Worm (Caenorhabditis elegans): ENCODE results near the gene htp-2.

DNA sequence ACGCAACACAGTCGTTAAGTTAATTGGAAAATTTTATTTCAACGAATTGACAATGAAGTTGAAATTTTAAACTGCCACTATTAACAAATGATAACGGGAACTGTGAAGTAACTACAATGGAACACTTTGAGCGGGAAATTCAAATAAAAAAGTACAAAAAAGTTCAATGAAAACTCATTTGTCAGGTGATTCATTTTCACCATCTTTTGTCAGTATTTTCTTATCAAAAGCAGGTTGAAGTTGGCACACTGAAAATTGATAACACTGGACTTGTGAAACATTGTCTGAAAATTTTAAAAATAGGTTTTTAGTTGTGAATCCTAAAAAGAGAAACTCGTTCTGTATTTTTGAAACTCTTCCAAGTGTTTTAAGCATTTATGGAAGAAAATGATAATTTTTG lies 14.1 kb downstream of the htp-2 start:
- TF ChIP-seq ref-1 (GFP tag; conservative IDR thresholded peaks at IDR 0.05) (no peak), flt-1 (GFP tag; IDR thresholded peaks at IDR 0.05) (no peak), tab-1 (GFP tag; IDR thresholded peaks at IDR 0.05) (no peak), T22C8.4 (GFP tag; IDR thresholded peaks at IDR 0.05) (no peak), cog-1 (tag; optimal IDR thresholded peaks at IDR 0.05) (no peak)
